Fruit fly (Drosophila melanogaster): Measurements from ENCODE around the gene nkd.

nkd gene

dm6 chr3L:19071173-19071844, 26.1 kb upstream of the nkd start (continued):
- TF ChIP-seq tin (GFP tag; optimal IDR thresholded peaks at IDR 0.05) = no peak
- TF ChIP-seq CG10274 (GFP tag; optimal IDR thresholded peaks at IDR 0.05) = no peak
- TF ChIP-seq Dbx (GFP tag; IDR thresholded peaks at IDR 0.05) = 0 out of 3 replicates have a peak, but pooled peaks have one; percentile 33
- TF ChIP-seq Fer2 (tag; optimal IDR thresholded peaks at IDR 0.05) = peak; percentile 2
- no peak for TF ChIP-seq lbe (GFP tag; optimal IDR thresholded peaks at IDR 0.05)
- no peak for TF ChIP-seq MBD-R2 (GFP tag; IDR thresholded peaks at IDR 0.05)
- no peak for TF ChIP-seq CG12391 (tag; optimal IDR thresholded peaks at IDR 0.05)
- peak; percentile 56 for TF ChIP-seq Sox102F (GFP tag; optimal IDR thresholded peaks at IDR 0.05)
- no peak for TF ChIP-seq bowl (GFP tag; IDR thresholded peaks at IDR 0.05)
- TF ChIP-seq gfzf (GFP tag; optimal IDR thresholded peaks at IDR 0.05) = no peak
- peak; percentile 3 for TF ChIP-seq pros (GFP tag; optimal IDR thresholded peaks at IDR 0.05)
- TF ChIP-seq bigmax (GFP tag; optimal IDR thresholded peaks at IDR 0.05) = no peak
- no peak for TF ChIP-seq Asciz (GFP tag; optimal IDR thresholded peaks at IDR 0.05)
- TF ChIP-seq CG12219 (GFP tag; optimal IDR thresholded peaks at IDR 0.05) = no peak
- TF ChIP-seq inv (GFP tag; IDR thresholded peaks at IDR 0.05; ENCODE audit: partially characterized antibody) = no peak
- no peak for TF ChIP-seq Usf (GFP tag; optimal IDR thresholded peaks at IDR 0.05)
- TF ChIP-seq Camta (GFP tag; optimal IDR thresholded peaks at IDR 0.05) = no peak
- no peak for TF ChIP-seq danr (GFP tag; IDR thresholded peaks at IDR 0.05)
- no peak for TF ChIP-seq CG7357 (GFP tag; IDR thresholded peaks at IDR 0.05)
- TF ChIP-seq Mes4 (GFP tag; optimal IDR thresholded peaks at IDR 0.05) = no peak
- TF ChIP-seq fd3F (GFP tag; optimal IDR thresholded peaks at IDR 0.05) = no peak
- no peak for TF ChIP-seq usp (GFP tag; optimal IDR thresholded peaks at IDR 0.05)
- TF ChIP-seq Poxn (GFP tag; IDR thresholded peaks at IDR 0.05) = no peak
- TF ChIP-seq CG8765 (GFP tag; IDR thresholded peaks at IDR 0.05) = no peak
- TF ChIP-seq gem (tag; optimal IDR thresholded peaks at IDR 0.05) = peak; percentile 45
- no peak for TF ChIP-seq CG42726 (GFP tag; IDR thresholded peaks at IDR 0.05; ENCODE audit: partially characterized antibody)
- TF ChIP-seq CG3838 (GFP tag; optimal IDR thresholded peaks at IDR 0.05) = no peak
- no peak for TF ChIP-seq Nf-YB (GFP tag; optimal IDR thresholded peaks at IDR 0.05)
- no peak for TF ChIP-seq CG11723 (GFP tag; optimal IDR thresholded peaks at IDR 0.05)
- no peak for TF ChIP-seq CG8290 (GFP tag; optimal IDR thresholded peaks at IDR 0.05)
- TF ChIP-seq CG8290 (tag; optimal IDR thresholded peaks at IDR 0.05) = peak in 1 of 2 experiments; percentile 21
- TF ChIP-seq CG16779 (GFP tag; IDR thresholded peaks at IDR 0.05) = no peak
- no peak for TF ChIP-seq CG1832 (GFP tag; optimal IDR thresholded peaks at IDR 0.05)
- no peak for TF ChIP-seq pfk (GFP tag; optimal IDR thresholded peaks at IDR 0.05)
- no peak for TF ChIP-seq crc (GFP tag; optimal IDR thresholded peaks at IDR 0.05)
- no peak for TF ChIP-seq CG6791 (GFP tag; IDR thresholded peaks at IDR 0.05; ENCODE audit: partially characterized antibody)
- peak; percentile 3 for TF ChIP-seq eyg (GFP tag; optimal IDR thresholded peaks at IDR 0.05)
- no peak for TF ChIP-seq B-H1 (GFP tag; IDR thresholded peaks at IDR 0.05)
- TF ChIP-seq otp (GFP tag; IDR thresholded peaks at IDR 0.05) = no peak
- no peak for TF ChIP-seq Six4 (GFP tag; optimal IDR thresholded peaks at IDR 0.05)
- no peak for TF ChIP-seq tgo (GFP tag; IDR thresholded peaks at IDR 0.05)
- no peak for TF ChIP-seq CoRest (tag; optimal IDR thresholded peaks at IDR 0.05)
- TF ChIP-seq Opbp (GFP tag; IDR thresholded peaks at IDR 0.05; ENCODE audit: partially characterized antibody) = no peak
- no peak for TF ChIP-seq CkIIα-i1 (GFP tag; IDR thresholded peaks at IDR 0.05)
- TF ChIP-seq CG5953 (GFP tag; IDR thresholded peaks at IDR 0.05) = no peak
- no peak for TF ChIP-seq Scr (GFP tag; IDR thresholded peaks at IDR 0.05; ENCODE audit: partially characterized antibody)
- TF ChIP-seq Fer1 (GFP tag; optimal IDR thresholded peaks at IDR 0.05) = peak; percentile 70
- TF ChIP-seq CG8359 (GFP tag; optimal IDR thresholded peaks at IDR 0.05; ENCODE audit: borderline replicate concordance) = no peak
- no peak for TF ChIP-seq CG18011 (GFP tag; optimal IDR thresholded peaks at IDR 0.05)
- peak; percentile 40 for TF ChIP-seq twi (tag; optimal IDR thresholded peaks at IDR 0.05)
